Worm (Caenorhabditis elegans) whole organism, late embryonic: Measurements from ENCODE around the gene pqe-1.

Experiments used
- C08G9.2 ChIP-seq: sonication (generic microtip); optimal IDR thresholded peaks from 2 replicates; lab custom pipeline; 2016; ENCODE audit warnings: mild to moderate bottlenecking, missing genetic modification characterization, moderate library complexity, missing compliant biosample characterization
- C38D4.7 ChIP-seq: fragments of 200-800 bp; sonication (Bioruptor generic); optimal IDR thresholded peaks from 2 replicates; lab custom pipeline; 2018; ENCODE audit warnings: mild to moderate bottlenecking, missing genetic modification characterization, moderate library complexity, missing compliant biosample characterization
- F13H6.1 ChIP-seq: sonication (generic microtip); optimal IDR thresholded peaks from 2 replicates; lab custom pipeline; 2016; ENCODE audit warnings: missing genetic modification characterization, missing compliant biosample characterization
- K02D7.2 ChIP-seq: sonication (generic microtip); optimal IDR thresholded peaks from 2 replicates; lab custom pipeline; 2017; ENCODE audit warnings: mild to moderate bottlenecking, missing genetic modification characterization, missing compliant biosample characterization
- K09A11.1 ChIP-seq: sonication (generic microtip); optimal IDR thresholded peaks from 2 replicates; lab custom pipeline; 2017; ENCODE audit warnings: antibody characterized with exemption, mild to moderate bottlenecking, missing genetic modification characterization, missing compliant biosample characterization; ENCODE audit not compliant: insufficient read depth
- T23F11.4 ChIP-seq: fragments of 200-800 bp; sonication (Bioruptor generic); optimal IDR thresholded peaks from 2 replicates; lab custom pipeline; 2018; ENCODE audit warnings: mild to moderate bottlenecking, missing genetic modification characterization, missing compliant biosample characterization
- ahr-1 ChIP-seq: sonication (generic microtip); optimal IDR thresholded peaks from 2 replicates; lab custom pipeline; 2016; ENCODE audit warnings: missing genetic modification characterization, missing compliant biosample characterization
- ama-1 ChIP-seq: fragments of 150-350 bp; optimal IDR thresholded peaks from 2 replicates; lab custom pipeline; 2014
- ceh-14 ChIP-seq: sonication (generic microtip); optimal IDR thresholded peaks from 2 replicates; lab custom pipeline; 2016; ENCODE audit warnings: missing genotype, missing genetic modification characterization, missing compliant biosample characterization
- ceh-19 ChIP-seq: fragments of 200-800 bp; sonication (Bioruptor generic); optimal IDR thresholded peaks from 2 replicates; lab custom pipeline; 2018; ENCODE audit warnings: mild to moderate bottlenecking, missing genetic modification characterization, missing compliant biosample characterization
- ceh-24 ChIP-seq: sonication (generic microtip); optimal IDR thresholded peaks from 2 replicates; lab custom pipeline; 2016; ENCODE audit warnings: mild to moderate bottlenecking, missing genetic modification characterization, missing compliant biosample characterization
- ceh-34 ChIP-seq: sonication (generic microtip); optimal IDR thresholded peaks from 2 replicates; lab custom pipeline; 2016; ENCODE audit warnings: mild to moderate bottlenecking, missing genetic modification characterization, missing compliant biosample characterization
- ceh-45 ChIP-seq: fragments of 200-800 bp; sonication (Bioruptor generic); IDR thresholded peaks from 2 replicates; pipeline ENCODE4 v1.3.6; 2022; ENCODE audit warnings: missing genetic modification reagents, missing genetic modification characterization, missing compliant biosample characterization
- ceh-48 ChIP-seq: sonication (generic microtip); optimal IDR thresholded peaks from 2 replicates; lab custom pipeline; 2016; ENCODE audit warnings: missing genetic modification characterization, inconsistent platforms, missing compliant biosample characterization
- ceh-6 ChIP-seq: fragments of 200-800 bp; sonication (Bioruptor generic); optimal IDR thresholded peaks from 2 replicates; lab custom pipeline; 2018; ENCODE audit warnings: mild to moderate bottlenecking, missing genetic modification characterization, missing compliant biosample characterization
- dmd-4 ChIP-seq: sonication (generic microtip); optimal IDR thresholded peaks from 2 replicates; lab custom pipeline; 2016; ENCODE audit warnings: borderline replicate concordance, missing genetic modification characterization, missing compliant biosample characterization
- dve-1 ChIP-seq: sonication (generic microtip); optimal IDR thresholded peaks from 2 replicates; lab custom pipeline; 2017; ENCODE audit warnings: antibody characterized with exemption, mild to moderate bottlenecking, missing genetic modification characterization, missing compliant biosample characterization
- elt-2 ChIP-seq: sonication (generic microtip); optimal IDR thresholded peaks from 2 replicates; lab custom pipeline; 2016; ENCODE audit warnings: missing genetic modification reagents, missing genetic modification characterization, missing compliant biosample characterization
- elt-4 ChIP-seq: sonication (generic microtip); optimal IDR thresholded peaks from 2 replicates; lab custom pipeline; 2016; ENCODE audit warnings: missing genetic modification characterization, missing compliant biosample characterization
- eyg-1 ChIP-seq: sonication (generic microtip); optimal IDR thresholded peaks from 2 replicates; lab custom pipeline; 2016; ENCODE audit warnings: missing genotype, missing genetic modification characterization, missing compliant biosample characterization
- fkh-10 ChIP-seq: fragments of 150-350 bp; optimal IDR thresholded peaks from 2 replicates; lab custom pipeline; 2014; ENCODE audit warnings: missing biosample characterization, missing genetic modification reagents, missing genetic modification characterization
- fkh-6 ChIP-seq: sonication (generic microtip); optimal IDR thresholded peaks from 2 replicates; lab custom pipeline; 2016; ENCODE audit warnings: missing genetic modification characterization, missing compliant biosample characterization
- hlh-6 ChIP-seq: sonication (generic microtip); optimal IDR thresholded peaks from 2 replicates; lab custom pipeline; 2016; ENCODE audit warnings: missing genotype, missing genetic modification characterization, missing compliant biosample characterization
- hlh-8 ChIP-seq: sonication (generic microtip); optimal IDR thresholded peaks from 2 replicates; lab custom pipeline; 2016; ENCODE audit warnings: missing genotype, missing genetic modification characterization, missing compliant biosample characterization
- lin-11 ChIP-seq: fragments of 200-800 bp; sonication (Bioruptor generic); optimal IDR thresholded peaks from 2 replicates; lab custom pipeline; 2018; ENCODE audit warnings: mild to moderate bottlenecking, missing genetic modification characterization, missing compliant biosample characterization
- madf-2 ChIP-seq: sonication (generic microtip); optimal IDR thresholded peaks from 2 replicates; lab custom pipeline; 2017; ENCODE audit warnings: missing genetic modification characterization, missing compliant biosample characterization
- mec-3 ChIP-seq: sonication (generic microtip); optimal IDR thresholded peaks from 2 replicates; lab custom pipeline; 2016; ENCODE audit warnings: borderline replicate concordance, missing genetic modification characterization, missing compliant biosample characterization
- nhr-232 ChIP-seq: sonication (generic microtip); optimal IDR thresholded peaks from 2 replicates; lab custom pipeline; 2016; ENCODE audit warnings: missing genetic modification characterization, missing compliant biosample characterization
- npax-4 ChIP-seq: sonication (generic microtip); optimal IDR thresholded peaks from 2 replicates; lab custom pipeline; 2016; ENCODE audit warnings: missing genetic modification characterization, missing compliant biosample characterization
- pat-9 ChIP-seq: fragments of 200-800 bp; sonication (Bioruptor generic); optimal IDR thresholded peaks from 2 replicates; lab custom pipeline; 2018; ENCODE audit warnings: mild to moderate bottlenecking, missing genetic modification characterization, moderate library complexity, missing compliant biosample characterization
- pax-1 ChIP-seq: fragments of 150-350 bp; optimal IDR thresholded peaks from 2 replicates; lab custom pipeline; 2014; ENCODE audit warnings: missing biosample characterization, missing genetic modification characterization
- pha-2 ChIP-seq: sonication (generic microtip); optimal IDR thresholded peaks from 2 replicates; lab custom pipeline; 2017; ENCODE audit warnings: mild to moderate bottlenecking, missing genetic modification characterization, missing compliant biosample characterization
- pha-4 ChIP-seq: fragments of 150-350 bp; optimal IDR thresholded peaks from 2 replicates; lab custom pipeline; 2018; ENCODE audit warnings: missing biosample characterization, missing genetic modification reagents, missing genetic modification characterization
- pros-1 ChIP-seq: fragments of 150-350 bp; optimal IDR thresholded peaks from 2 replicates; lab custom pipeline; 2014; ENCODE audit warnings: missing biosample characterization, missing genetic modification reagents, missing genetic modification characterization
- ref-2 ChIP-seq: sonication (generic microtip); optimal IDR thresholded peaks from 2 replicates; lab custom pipeline; 2016; ENCODE audit warnings: missing genetic modification characterization, missing compliant biosample characterization
- sdc-2 ChIP-seq: sonication (generic microtip); optimal IDR thresholded peaks from 2 replicates; lab custom pipeline; 2016; ENCODE audit warnings: missing genotype, missing genetic modification characterization, missing compliant biosample characterization
- sox-2 ChIP-seq: fragments of 200-800 bp; sonication (Bioruptor generic); IDR thresholded peaks from 2 replicates; pipeline ENCODE4 v1.3.6; 2022; ENCODE audit warnings: missing genetic modification reagents, missing genetic modification characterization, missing compliant biosample characterization
- syd-9 ChIP-seq: sonication (generic microtip); optimal IDR thresholded peaks from 2 replicates; lab custom pipeline; 2016; ENCODE audit warnings: mild to moderate bottlenecking, missing genetic modification characterization, moderate library complexity, missing compliant biosample characterization
- tbx-7 ChIP-seq: sonication (generic microtip); optimal IDR thresholded peaks from 2 replicates; lab custom pipeline; 2016; ENCODE audit warnings: missing genotype, missing genetic modification characterization, missing compliant biosample characterization
- ttx-3 ChIP-seq: sonication (generic microtip); optimal IDR thresholded peaks from 2 replicates; lab custom pipeline; 2016; ENCODE audit warnings: missing genetic modification reagents, missing genetic modification characterization, missing compliant biosample characterization
- unc-3 ChIP-seq, 2 experiments: fragments of 200-800 bp in 1 of 2; sonication (Bioruptor generic) in 1 of 2; sonication (generic microtip) in 1 of 2; conservative IDR thresholded peaks in 1 of 2; optimal IDR thresholded peaks in 1 of 2; 2 replicates each; pipeline versions ENCODE4 v1.3.6 to Lab custom; 2016 to 2022; ENCODE audit warnings: missing compliant biosample characterization in 2 of 2, missing genetic modification characterization in 2 of 2, missing genetic modification reagents in 1 of 2
- unc-55 ChIP-seq: sonication (generic microtip); optimal IDR thresholded peaks from 2 replicates; lab custom pipeline; 2017; ENCODE audit warnings: missing biosample characterization, missing genetic modification reagents, missing genetic modification characterization
- ztf-16 ChIP-seq: sonication (generic microtip); optimal IDR thresholded peaks from 2 replicates; lab custom pipeline; 2017; ENCODE audit warnings: missing genetic modification characterization, missing compliant biosample characterization

pqe-1 gene

ce11 chrIII:5287877-5288276 is 23.2 kb upstream of the pqe-1 start, which contains the start of gene T15B12.1:
Gene T15B12.1 (plus strand): TSS chrIII:5288177.
- TF ChIP-seq C08G9.2 (tag; lab: Kevin White, UChicago) (no peak), K02D7.2 (tag; lab: Kevin White, UChicago) (no peak), C38D4.7 (GFP tag; lab: Kevin White, UChicago) (no peak), pha-2 (tag; lab: Kevin White, UChicago) (no peak), ceh-14 (tag; lab: Kevin White, UChicago) (no peak), fkh-6 (no peak), nhr-232 (tag; lab: Kevin White, UChicago) (no peak), tbx-7 (tag; lab: Kevin White, UChicago) (no peak)

- TF ChIP-seq lin-11: no peak
- TF ChIP-seq K09A11.1 (tag; lab: Kevin White, UChicago): no peak
Measured at ce11 chrIII:5290230-5290629, 20.8 kb upstream of the pqe-1 start.

ce11 chrIII:5291281-5291680 is 19.8 kb upstream of the pqe-1 start:
- TF ChIP-seq eyg-1 (tag; lab: Kevin White, UChicago): no peak
- peak; percentile 23 for TF ChIP-seq elt-2 (tag; lab: Kevin White, UChicago)
- no peak for TF ChIP-seq ama-1 (lab: Kevin White, UChicago)

- no peak for TF ChIP-seq ref-2
- no peak for TF ChIP-seq hlh-8 (tag; lab: Kevin White, UChicago)
- TF ChIP-seq ceh-24 (tag; lab: Kevin White, UChicago): no peak
- TF ChIP-seq ztf-16 (tag; lab: Kevin White, UChicago): no peak
- no peak for TF ChIP-seq C08G9.2 (tag; lab: Kevin White, UChicago)
- no peak for TF ChIP-seq pros-1 (tag; lab: Kevin White, UChicago)
- TF ChIP-seq sdc-2 (tag; lab: Kevin White, UChicago): no peak
- TF ChIP-seq unc-3 (GFP tag; conservative IDR thresholded peaks at IDR 0.05; lab: Robert Waterston, UW): no peak
- TF ChIP-seq unc-3 (tag; optimal IDR thresholded peaks at IDR 0.05; lab: Kevin White, UChicago): no peak
- no peak for TF ChIP-seq ceh-6
- no peak for TF ChIP-seq sox-2 (GFP tag; lab: Robert Waterston, UW)
- no peak for TF ChIP-seq mec-3 (tag; lab: Kevin White, UChicago)
- no peak for TF ChIP-seq fkh-6
- no peak for TF ChIP-seq madf-2 (tag; lab: Kevin White, UChicago)
- no peak for TF ChIP-seq elt-2 (tag; lab: Kevin White, UChicago)
- TF ChIP-seq ceh-45 (GFP tag; lab: Robert Waterston, UW): no peak
Measured at ce11 chrIII:5294281-5294680, 16.8 kb upstream of the pqe-1 start.

ce11 chrIII:5294867-5295266 is 16.2 kb upstream of the pqe-1 start:
- peak; percentile 13 for TF ChIP-seq tbx-7 (tag; lab: Kevin White, UChicago)
- peak; percentile 85 for TF ChIP-seq ttx-3 (tag; lab: Kevin White, UChicago)
- TF ChIP-seq pat-9 (tag; lab: Kevin White, UChicago): peak; percentile 88
- peak; percentile 87 for TF ChIP-seq ceh-19 (GFP tag; lab: Kevin White, UChicago)
- TF ChIP-seq nhr-232 (tag; lab: Kevin White, UChicago): peak; percentile 85
- no peak for TF ChIP-seq pha-4 (tag; lab: Kevin White, UChicago)
- peak; percentile 73 for TF ChIP-seq dmd-4 (tag; lab: Kevin White, UChicago)
- TF ChIP-seq ref-2: peak; percentile 87
- peak; percentile 73 for TF ChIP-seq hlh-8 (tag; lab: Kevin White, UChicago)
- TF ChIP-seq fkh-6: peak; percentile 89
- peak; percentile 34 for TF ChIP-seq fkh-10 (GFP tag; lab: Kevin White, UChicago)
- no peak for TF ChIP-seq pax-1
- peak; percentile 94 for TF ChIP-seq ceh-34 (tag; lab: Kevin White, UChicago)
- peak; percentile 84 for TF ChIP-seq elt-2 (tag; lab: Kevin White, UChicago)
- peak; percentile 85 for TF ChIP-seq C38D4.7 (GFP tag; lab: Kevin White, UChicago)
- TF ChIP-seq ahr-1 (tag; lab: Kevin White, UChicago): peak; percentile 61
- peak; percentile 79 for TF ChIP-seq npax-4 (tag; lab: Kevin White, UChicago)
- peak; percentile 73 for TF ChIP-seq dve-1 (tag; lab: Kevin White, UChicago)
- TF ChIP-seq K09A11.1 (tag; lab: Kevin White, UChicago): peak; percentile 70
- TF ChIP-seq syd-9 (tag; lab: Kevin White, UChicago): peak; percentile 91
- TF ChIP-seq elt-4 (tag; lab: Kevin White, UChicago): no peak
- TF ChIP-seq unc-55 (GFP tag; lab: Kevin White, UChicago): no peak
- peak; percentile 75 for TF ChIP-seq ceh-48 (tag; lab: Kevin White, UChicago)
- peak; percentile 81 for TF ChIP-seq ztf-16 (tag; lab: Kevin White, UChicago)
- TF ChIP-seq T23F11.4 (GFP tag; lab: Kevin White, UChicago): peak; percentile 81
- peak; percentile 94 for TF ChIP-seq hlh-6 (tag; lab: Kevin White, UChicago)
- peak; percentile 83 for TF ChIP-seq C08G9.2 (tag; lab: Kevin White, UChicago)
- peak; percentile 91 for TF ChIP-seq F13H6.1
